Fruit fly (Drosophila melanogaster) whole organism: ENCODE measurements around the gene dtr.

Experiments used
- CG8478 ChIP-seq: fragments of >200 bp; optimal IDR thresholded peaks from 2 replicates; lab custom pipeline; 2018; ENCODE audit warnings: inconsistent platforms
- Dll ChIP-seq: fragments of >200 bp; optimal IDR thresholded peaks from 2 replicates; lab custom pipeline; 2017
- EcR ChIP-seq, 2 experiments: fragments of >200 bp; optimal IDR thresholded peaks; 2 replicates each; lab custom pipeline; 2017; ENCODE audit warnings: missing biosample characterization in 2 of 2, missing genetic modification characterization in 2 of 2, missing genetic modification reagents in 2 of 2
- pan ChIP-seq: fragments of >200 bp; optimal IDR thresholded peaks from 2 replicates; lab custom pipeline; 2017
- psq ChIP-seq: fragments of >200 bp; optimal IDR thresholded peaks from 2 replicates; lab custom pipeline; 2017
- usp ChIP-seq: fragments of >200 bp; optimal IDR thresholded peaks from 2 replicates; lab custom pipeline; 2017; ENCODE audit warnings: missing biosample characterization, missing genetic modification characterization, mixed read lengths

dtr gene

DNA sequence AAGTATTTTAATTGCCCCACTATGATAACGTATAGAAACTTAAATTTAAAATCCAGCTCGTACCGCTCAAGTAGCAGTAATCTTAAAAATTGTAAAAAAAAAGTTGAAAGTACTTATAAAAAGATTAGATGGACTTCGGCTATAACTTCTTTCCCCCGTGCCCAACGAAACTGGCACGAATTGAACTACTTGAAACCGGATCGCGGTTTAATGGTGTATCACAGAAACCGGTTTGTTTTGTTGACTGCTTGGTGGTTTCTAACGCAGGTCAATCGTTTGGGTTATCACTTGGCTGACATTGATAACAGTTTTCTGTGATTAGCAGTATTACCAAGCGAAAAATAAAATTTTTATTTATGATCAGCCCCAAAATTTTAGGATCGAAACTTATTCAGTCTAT, 6.3 kb downstream of the dtr start:
- TF ChIP-seq CG8478 (no peak), usp (GFP tag; lab: Kevin White, UChicago) (no peak), EcR (GFP tag; optimal IDR thresholded peaks at IDR 0.05; lab: Kevin White, UChicago) (no peak), pan (lab: Kevin White, UChicago) (no peak), Dll (lab: Kevin White, UChicago) (no peak), psq (no peak)

DNA sequence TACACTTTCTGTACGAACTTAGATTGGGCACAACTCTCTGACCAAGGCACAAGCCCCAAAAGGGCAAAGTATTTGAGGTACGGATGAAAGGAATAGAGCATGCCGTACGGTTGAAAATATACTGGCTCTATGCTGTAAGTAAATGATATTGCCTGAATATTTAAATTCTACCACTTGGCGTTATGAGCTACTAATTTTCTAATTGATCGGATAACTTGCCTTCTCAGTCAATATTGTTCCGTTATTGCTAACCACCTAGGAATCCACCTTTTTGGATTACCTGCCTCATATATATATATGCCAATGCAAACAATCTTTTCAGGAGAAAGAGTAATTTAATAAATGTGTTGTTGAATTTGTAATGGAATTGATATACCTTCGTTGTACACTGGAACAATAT, 8.6 kb downstream of the dtr start, which contains the start of gene Gr39b:
Gene Gr39b, minus strand, starts transcription at position 101 of the 400 bp plus-strand sequence.
- TF ChIP-seq EcR (GFP tag; optimal IDR thresholded peaks at IDR 0.05; lab: Kevin White, UChicago) (no peak), CG8478 (no peak)

DNA sequence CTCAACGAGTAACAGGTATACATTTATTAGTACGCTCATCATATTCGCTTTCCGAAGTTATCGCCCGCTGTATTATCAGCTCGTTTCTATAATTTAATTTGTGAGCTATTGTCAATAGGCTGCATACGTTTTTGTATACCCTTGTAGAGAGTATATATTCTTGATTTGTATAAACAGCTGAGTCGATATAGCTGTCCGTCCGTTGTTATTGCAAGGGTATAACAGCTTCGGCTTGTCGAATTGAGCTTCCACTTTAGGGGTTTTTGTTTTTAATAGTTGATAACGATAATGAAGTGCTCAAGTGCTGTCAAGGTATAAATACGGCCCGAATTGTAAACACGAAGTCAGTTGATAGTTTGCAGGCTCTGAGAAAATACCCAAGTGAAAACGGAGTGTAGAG, 9.9 kb downstream of the dtr start, which contains the start of gene CG8665:
Gene CG8665, plus strand, starts transcription at position 342 of the 400 bp plus-strand sequence.
- TF ChIP-seq pan (lab: Kevin White, UChicago) (no peak), CG8478 (no peak), EcR (GFP tag; optimal IDR thresholded peaks at IDR 0.05; lab: Kevin White, UChicago) (no peak), usp (GFP tag; lab: Kevin White, UChicago) (no peak), Dll (lab: Kevin White, UChicago) (no peak), psq (no peak)

DNA sequence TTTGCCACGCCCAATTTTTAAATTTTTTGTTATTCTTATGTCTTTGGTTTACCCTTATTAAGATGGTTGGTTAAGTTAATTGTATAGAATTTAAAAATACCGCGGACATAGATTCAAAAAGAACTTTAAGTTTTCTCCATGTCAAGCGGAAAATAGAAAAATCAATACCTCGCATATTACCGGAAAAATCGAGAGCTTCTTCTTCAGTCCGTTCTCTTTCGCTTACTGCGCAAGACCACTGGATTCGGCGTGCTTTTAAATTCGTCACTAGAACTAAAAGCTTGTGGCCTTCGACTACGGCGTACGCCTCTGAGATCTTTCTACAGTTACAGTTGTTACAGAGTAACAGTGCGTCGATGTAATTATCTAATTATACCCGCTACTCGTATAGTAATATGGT, 17.0 kb downstream of the dtr start:
- TF ChIP-seq pan (lab: Kevin White, UChicago) (no peak), CG8478 (no peak), EcR (GFP tag; optimal IDR thresholded peaks at IDR 0.05; lab: Kevin White, UChicago) (no peak), psq (no peak)

DNA sequence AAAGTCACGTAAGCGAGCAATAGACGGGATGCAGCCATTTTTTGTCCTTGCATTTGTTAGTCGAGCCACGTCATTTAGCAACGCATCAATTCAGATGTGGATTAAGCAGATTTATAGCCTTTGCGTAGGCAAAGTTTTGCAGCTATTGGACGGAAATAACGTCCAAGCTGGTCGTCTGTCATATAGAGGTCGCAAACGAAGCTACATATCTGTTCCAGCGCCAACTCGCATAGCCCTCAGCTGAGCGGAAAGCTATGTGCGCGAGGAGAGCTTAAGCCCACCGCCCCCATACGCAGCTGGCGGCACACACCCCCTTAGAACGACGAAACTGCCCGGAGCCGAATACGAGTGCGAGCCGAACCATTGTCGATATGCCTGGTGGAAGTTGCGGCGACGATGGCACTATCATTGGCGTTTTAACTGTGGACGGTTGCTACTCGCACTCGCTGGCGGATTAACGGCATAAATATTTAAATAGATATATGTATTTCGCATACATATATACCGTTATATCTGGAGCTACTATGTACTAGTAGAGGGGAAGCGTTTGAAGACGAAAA, 18.9 kb downstream of the dtr start, which contains the start of gene nrv3:
Gene nrv3, plus strand, starts transcription at position 211 of the 560 bp plus-strand sequence.
- TF ChIP-seq CG8478 (no peak), pan (lab: Kevin White, UChicago) (no peak), Dll (lab: Kevin White, UChicago) (no peak), EcR (GFP tag; optimal IDR thresholded peaks at IDR 0.05; lab: Kevin White, UChicago) (no peak), psq (no peak), usp (GFP tag; lab: Kevin White, UChicago) (no peak)

DNA sequence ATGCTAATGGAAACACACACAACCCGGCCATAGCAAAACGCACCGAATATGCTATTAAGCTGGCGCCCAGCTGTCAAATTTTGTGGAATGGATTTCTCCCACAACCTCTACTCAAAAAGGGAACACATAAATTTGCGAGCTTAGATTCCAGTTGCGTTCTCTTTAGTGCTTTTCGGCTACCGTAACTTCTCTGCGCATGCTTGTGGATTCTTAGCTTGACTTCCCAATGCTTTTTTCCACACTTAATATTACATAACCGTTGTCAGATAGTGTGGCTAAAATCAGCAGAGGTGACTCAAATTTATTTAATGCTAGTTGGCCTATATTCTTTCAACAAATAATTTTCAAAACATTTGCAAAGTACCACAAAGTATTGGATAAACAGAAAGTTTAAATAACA, 20.4 kb downstream of the dtr start:
- no peak for TF ChIP-seq usp (GFP tag; lab: Kevin White, UChicago)
- no peak for TF ChIP-seq psq
- no peak for TF ChIP-seq CG8478
- TF ChIP-seq EcR (GFP tag; optimal IDR thresholded peaks at IDR 0.05; lab: Kevin White, UChicago), result no peak
- TF ChIP-seq Dll (lab: Kevin White, UChicago), result no peak
- TF ChIP-seq pan (lab: Kevin White, UChicago), result no peak

DNA sequence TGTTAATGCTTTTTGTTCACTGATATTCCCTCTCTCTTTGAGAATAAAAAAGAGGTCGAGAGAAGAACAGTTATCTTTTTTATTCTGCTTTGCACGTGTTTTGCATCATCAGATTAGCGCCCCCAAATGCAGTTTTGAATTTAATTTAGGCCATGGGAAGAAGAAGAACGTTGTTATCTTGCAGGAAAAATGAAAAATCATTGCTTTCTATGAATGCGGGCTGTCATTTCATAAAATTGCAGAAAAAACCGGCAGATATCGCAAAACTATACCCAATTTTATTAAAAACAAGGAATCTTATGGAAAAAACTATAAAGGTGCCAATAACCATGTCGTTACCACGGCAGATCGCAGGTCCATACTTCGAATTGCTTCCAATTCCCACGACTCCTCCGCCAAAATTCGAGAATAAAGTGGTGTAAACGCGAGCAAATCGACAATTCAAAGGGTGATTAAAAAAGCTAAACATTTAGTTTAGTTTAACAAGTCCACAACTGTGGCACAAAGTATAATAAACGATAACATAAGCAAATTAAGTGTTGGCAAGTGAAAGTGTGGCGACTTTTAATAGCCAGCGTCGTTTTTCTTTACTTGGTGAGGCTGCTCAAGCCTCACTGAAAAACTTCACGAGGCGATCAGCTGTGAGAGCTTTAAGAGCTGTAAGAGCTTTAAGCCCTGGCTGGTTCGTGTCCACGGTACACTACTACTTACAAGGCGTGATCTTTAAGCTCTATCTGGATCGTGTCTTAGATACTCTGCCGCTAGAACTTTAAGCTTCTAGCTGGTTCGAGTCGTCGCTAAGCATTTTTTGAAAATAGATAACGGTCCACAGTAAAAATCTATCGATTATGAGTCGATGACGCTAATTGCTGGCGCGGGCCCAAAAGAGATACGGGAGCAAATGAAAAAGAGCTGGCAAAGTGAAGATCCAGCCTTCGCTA, 36.0 kb downstream of the dtr start:
- TF ChIP-seq pan (lab: Kevin White, UChicago) (no peak), Dll (lab: Kevin White, UChicago) (no peak), EcR (GFP tag; optimal IDR thresholded peaks at IDR 0.05; lab: Kevin White, UChicago) (no peak), psq (no peak), CG8478 (no peak), usp (GFP tag; lab: Kevin White, UChicago) (no peak)
